Fruit fly (Drosophila melanogaster): ENCODE measurements around the gene Arpc3B.
A peak's percentile ranks its signal among the peaks of the same experiment; 100 is the strongest.

Gene Arpc3B

DNA sequence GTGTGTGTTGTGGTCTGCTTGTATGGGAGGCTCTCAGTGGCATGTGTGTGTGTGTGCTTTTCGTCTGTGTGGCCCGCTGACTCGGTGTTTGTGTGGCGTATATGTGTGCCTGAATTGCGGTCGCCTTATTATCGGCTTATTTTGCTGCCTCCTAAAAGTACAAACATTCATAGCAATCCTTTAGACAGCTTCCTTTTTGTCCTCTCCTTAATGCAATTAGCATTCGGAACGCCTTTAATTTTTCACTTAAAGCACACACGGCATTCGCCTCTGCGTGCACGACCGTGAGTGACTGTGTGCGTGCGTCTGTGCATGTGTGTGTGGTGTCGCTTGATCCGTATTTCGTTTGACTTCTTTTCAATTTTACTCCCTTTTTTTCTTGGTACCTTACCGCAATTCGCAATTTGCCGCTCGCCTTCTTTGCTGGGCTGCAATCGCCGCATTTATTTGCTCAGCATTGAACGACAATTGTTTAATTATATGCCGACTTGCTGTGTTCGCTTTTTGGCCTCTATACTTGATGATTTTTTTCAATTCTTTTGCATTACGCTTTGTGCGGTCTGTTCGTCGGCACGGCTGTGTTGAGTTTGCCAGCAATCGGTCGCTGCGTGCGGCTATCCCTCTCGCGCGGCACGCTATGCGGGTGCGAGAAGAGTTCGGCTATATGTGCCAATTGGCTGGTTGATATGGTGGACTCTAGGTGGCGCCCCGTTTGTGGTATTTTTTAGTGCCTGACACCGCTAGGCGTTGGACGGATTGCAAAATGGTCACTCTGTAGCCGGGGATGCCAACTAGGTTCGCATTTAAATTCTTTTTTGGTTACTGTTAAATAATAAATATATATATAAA is 28.1 kb downstream of the Arpc3B start, which contains the start of gene wcy (continued):
- TF ChIP-seq Atf3 (GFP tag; optimal IDR thresholded peaks at IDR 0.05) (no peak), CG17359 (tag; optimal IDR thresholded peaks at IDR 0.05) (no peak), bowl (GFP tag; IDR thresholded peaks at IDR 0.05) (no peak), corto (GFP tag; optimal IDR thresholded peaks at IDR 0.05) (no peak), CG12942 (GFP tag; optimal IDR thresholded peaks at IDR 0.05) (no peak), fd64A (GFP tag; optimal IDR thresholded peaks at IDR 0.05) (no peak), CG11456 (GFP tag; IDR thresholded peaks at IDR 0.05) (no peak), E2f1 (GFP tag; IDR thresholded peaks at IDR 0.05) (no peak), CG43689 (GFP tag; IDR thresholded peaks at IDR 0.05) (no peak), D (optimal IDR thresholded peaks at IDR 0.05) (no peak), D (GFP tag; optimal IDR thresholded peaks at IDR 0.05) (no peak), vfl (GFP tag; optimal IDR thresholded peaks at IDR 0.05) (no peak), CG12104 (GFP tag; optimal IDR thresholded peaks at IDR 0.05) (no peak), Xrp1 (GFP tag; IDR thresholded peaks at IDR 0.05) (no peak), dimm (GFP tag; IDR thresholded peaks at IDR 0.05) (no peak), CG17186 (GFP tag; optimal IDR thresholded peaks at IDR 0.05) (peak; percentile 55), CG2199 (GFP tag; IDR thresholded peaks at IDR 0.05) (no peak), Ada2b (GFP tag; IDR thresholded peaks at IDR 0.05) (0 out of 2 replicates have a peak, but pooled peaks have one; percentile 15), CG42726 (GFP tag; IDR thresholded peaks at IDR 0.05; ENCODE audit: partially characterized antibody) (peak; percentile 64; the same call in 1 of the 2 replicates), Poxn (GFP tag; IDR thresholded peaks at IDR 0.05) (no peak), CG8359 (GFP tag; optimal IDR thresholded peaks at IDR 0.05; ENCODE audit: borderline replicate concordance) (peak; percentile 3), Lpt (GFP tag; optimal IDR thresholded peaks at IDR 0.05) (no peak), zfh1 (GFP tag; IDR thresholded peaks at IDR 0.05) (no peak), CG5180 (GFP tag; optimal IDR thresholded peaks at IDR 0.05) (no peak), gem (tag; optimal IDR thresholded peaks at IDR 0.05) (no peak), sens (GFP tag) (peak; percentile 45), HmgZ (tag; optimal IDR thresholded peaks at IDR 0.05) (peak; percentile 47), vnd (GFP tag; IDR thresholded peaks at IDR 0.05; ENCODE audit: partially characterized antibody) (0 out of 3 replicates have a peak, but pooled peaks have one; percentile 15), dan (GFP tag; IDR thresholded peaks at IDR 0.05) (no peak), CkIIα-i1 (GFP tag; IDR thresholded peaks at IDR 0.05) (no peak), CG4404 (GFP tag; IDR thresholded peaks at IDR 0.05) (no peak), so (GFP tag; IDR thresholded peaks at IDR 0.05) (no peak), CG10147 (GFP tag; optimal IDR thresholded peaks at IDR 0.05) (no peak), CG4707 (GFP tag; optimal IDR thresholded peaks at IDR 0.05) (no peak), CG13296 (GFP tag; optimal IDR thresholded peaks at IDR 0.05) (no peak), CG15514 (GFP tag; optimal IDR thresholded peaks at IDR 0.05) (no peak), Ptx1 (GFP tag; IDR thresholded peaks at IDR 0.05) (no peak), tna (GFP tag; IDR thresholded peaks at IDR 0.05; ENCODE audit: partially characterized antibody) (no peak), org-1 (GFP tag; optimal IDR thresholded peaks at IDR 0.05) (no peak), nerfin-2 (GFP tag; IDR thresholded peaks at IDR 0.05; ENCODE audit: partially characterized antibody) (no peak), sisA (GFP tag; IDR thresholded peaks at IDR 0.05) (no peak), GATAe (GFP tag; conservative IDR thresholded peaks at IDR 0.05) (no peak), jumu (GFP tag; optimal IDR thresholded peaks at IDR 0.05) (no peak), Adf1 (GFP tag; IDR thresholded peaks at IDR 0.05) (peak; percentile 20; the same call in 1 of the 2 replicates), pros (GFP tag; optimal IDR thresholded peaks at IDR 0.05) (no peak), br (optimal IDR thresholded peaks at IDR 0.05) (no peak), peb (GFP tag; IDR thresholded peaks at IDR 0.05) (no peak), H2.0 (GFP tag; IDR thresholded peaks at IDR 0.05) (0 out of 2 replicates have a peak, but pooled peaks have one; percentile 10), sd (tag; optimal IDR thresholded peaks at IDR 0.05) (no peak), D19B (GFP tag; optimal IDR thresholded peaks at IDR 0.05) (no peak)

Data from whole organism, embryonic.